Fruit fly (Drosophila melanogaster) whole organism, embryonic: Measurements from ENCODE around the gene CG31099.

Source experiments
- BtbVII ChIP-seq: fragments of 200-800 bp; sonication (Bioruptor generic); optimal IDR thresholded peaks from 3 replicates; lab custom pipeline; 2017; ENCODE audit warnings: missing biosample characterization, mild to moderate bottlenecking, missing genetic modification characterization
- CG11560 ChIP-seq: fragments of 200-800 bp; sonication (Bioruptor generic); IDR thresholded peaks from 3 replicates; pipeline ENCODE4 v1.3.6; 2022; ENCODE audit warnings: missing biosample characterization, missing genetic modification characterization
- CG12769 ChIP-seq: fragments of 200-800 bp; sonication (Bioruptor generic); optimal IDR thresholded peaks from 2 replicates; lab custom pipeline; 2019; ENCODE audit warnings: missing biosample characterization, mild to moderate bottlenecking, missing genetic modification characterization, moderate library complexity
- CG12942 ChIP-seq: fragments of 200-800 bp; sonication (Bioruptor generic); optimal IDR thresholded peaks from 3 replicates; lab custom pipeline; 2016; ENCODE audit warnings: missing biosample characterization, missing genetic modification characterization
- CG13894 ChIP-seq: fragments of 200-800 bp; sonication (Bioruptor generic); optimal IDR thresholded peaks from 3 replicates; lab custom pipeline; 2018; ENCODE audit warnings: missing biosample characterization, mild to moderate bottlenecking, missing genetic modification characterization, moderate library complexity
- CG15514 ChIP-seq: fragments of 200-800 bp; sonication (Bioruptor generic); optimal IDR thresholded peaks from 3 replicates; lab custom pipeline; 2017; ENCODE audit warnings: missing biosample characterization, missing genetic modification characterization, mild to moderate bottlenecking, moderate library complexity, missing genetic modification reagents
- CG1792 ChIP-seq: fragments of 200-800 bp; sonication (Bioruptor generic); optimal IDR thresholded peaks from 2 replicates; lab custom pipeline; 2016; ENCODE audit warnings: missing biosample characterization, missing genetic modification characterization
- CG2120 ChIP-seq: fragments of 200-800 bp; sonication (Bioruptor generic); optimal IDR thresholded peaks from 3 replicates; lab custom pipeline; 2016; ENCODE audit warnings: missing biosample characterization, missing genetic modification characterization
- CG34376 ChIP-seq: fragments of 200-800 bp; sonication (Bioruptor generic); optimal IDR thresholded peaks from 2 replicates; lab custom pipeline; 2018; ENCODE audit warnings: missing biosample characterization, mild to moderate bottlenecking, missing genetic modification characterization
- CG3847 ChIP-seq: fragments of 200-800 bp; sonication (Bioruptor generic); IDR thresholded peaks from 2 replicates; pipeline ENCODE4 v1.3.6; 2022; ENCODE audit warnings: missing biosample characterization, missing genetic modification characterization
- CG8290 ChIP-seq, 3 experiments: fragments of 200-800 bp; sonication (Bioruptor generic); optimal IDR thresholded peaks; 2 replicates each; lab custom pipeline; 2016 to 2019; ENCODE audit warnings: missing biosample characterization in 3 of 3, missing genetic modification characterization in 3 of 3, mild to moderate bottlenecking in 2 of 3, moderate library complexity in 1 of 3
- CG8944 ChIP-seq: fragments of 200-800 bp; sonication (Bioruptor generic); optimal IDR thresholded peaks from 3 replicates; lab custom pipeline; 2016; ENCODE audit warnings: missing biosample characterization, missing genetic modification characterization
- CG9215 ChIP-seq: fragments of 200-800 bp; sonication (Bioruptor generic); IDR thresholded peaks from 2 replicates; pipeline ENCODE4 v1.3.6; 2022; ENCODE audit warnings: missing biosample characterization, missing genetic modification characterization
- CkIIα-i1 ChIP-seq: fragments of 200-800 bp; sonication (Bioruptor generic); IDR thresholded peaks from 2 replicates; pipeline ENCODE4 v1.3.6; 2022; ENCODE audit warnings: missing biosample characterization, missing genetic modification characterization
- D19B ChIP-seq: fragments of 200-800 bp; sonication (Bioruptor generic); optimal IDR thresholded peaks from 2 replicates; lab custom pipeline; 2017; ENCODE audit warnings: missing biosample characterization, mild to moderate bottlenecking, missing genetic modification characterization
- E2f1 ChIP-seq: fragments of 200-800 bp; sonication (Bioruptor generic); IDR thresholded peaks from 2 replicates; pipeline ENCODE4 v1.3.6; 2022; ENCODE audit warnings: missing biosample characterization, missing genetic modification characterization
- Eip74EF ChIP-seq, 2 experiments: fragments of 200-800 bp in 1 of 2; fragments of >200 bp in 1 of 2; sonication (Bioruptor generic) in 1 of 2; optimal IDR thresholded peaks; 2 replicates each; lab custom pipeline; 2017 to 2019; ENCODE audit warnings: missing biosample characterization in 2 of 2, missing genetic modification characterization in 2 of 2, mild to moderate bottlenecking in 1 of 2, moderate library complexity in 1 of 2
- HmgD ChIP-seq: fragments of 200-800 bp; sonication (Bioruptor generic); optimal IDR thresholded peaks from 3 replicates; lab custom pipeline; 2016; ENCODE audit warnings: missing biosample characterization, missing genetic modification characterization
- Hr78 ChIP-seq, 2 experiments: fragments of 200-800 bp in 1 of 2; fragments of >200 bp in 1 of 2; sonication (Bioruptor generic) in 1 of 2; optimal IDR thresholded peaks; 2 replicates each; lab custom pipeline; 2017 to 2019; ENCODE audit warnings: missing biosample characterization in 2 of 2, missing genetic modification characterization in 2 of 2, mild to moderate bottlenecking in 1 of 2, moderate library complexity in 1 of 2
- Jarid2 ChIP-seq: fragments of 200-800 bp; sonication (Bioruptor generic); optimal IDR thresholded peaks from 3 replicates; lab custom pipeline; 2017; ENCODE audit warnings: mild to moderate bottlenecking, missing biosample characterization, missing genetic modification reagents, missing genetic modification characterization
- Med ChIP-seq: fragments of 200-800 bp; sonication (Bioruptor generic); peaks from one replicate; lab custom pipeline; 2016; ENCODE audit warnings: missing biosample characterization, missing genetic modification characterization, mild to moderate bottlenecking, inconsistent platforms, moderate library complexity
- Oaz ChIP-seq: fragments of 200-800 bp; sonication (Bioruptor generic); IDR thresholded peaks from 2 replicates; pipeline ENCODE4 v1.3.6; 2022; ENCODE audit warnings: missing biosample characterization, missing genetic modification characterization
- Trl ChIP-seq, 3 experiments: fragments of >200 bp in 2 of 3; fragments of 200-800 bp in 1 of 3; sonication (Bioruptor generic) in 1 of 3; optimal IDR thresholded peaks; 2 replicates in 1 of 3; 3 replicates in 2 of 3; lab custom pipeline; 2016 to 2017; ENCODE audit warnings: missing biosample characterization in 1 of 3, missing genetic modification characterization in 1 of 3
- ap ChIP-seq: fragments of 200-800 bp; sonication (Bioruptor generic); IDR thresholded peaks from 2 replicates; pipeline ENCODE4 v1.3.6; 2022; ENCODE audit warnings: missing biosample characterization, missing genetic modification characterization
- cad ChIP-seq: fragments of >200 bp; optimal IDR thresholded peaks from 2 replicates; lab custom pipeline; 2017; ENCODE audit warnings: missing biosample characterization, missing genetic modification characterization
- chinmo ChIP-seq: fragments of 200-800 bp; sonication (Bioruptor generic); IDR thresholded peaks from 4 replicates; pipeline ENCODE4 v1.3.6; 2022; ENCODE audit warnings: missing biosample characterization, missing genetic modification characterization; ENCODE audit not compliant: partially characterized antibody
- exex ChIP-seq: fragments of 200-800 bp; sonication (Bioruptor generic); optimal IDR thresholded peaks from 4 replicates; lab custom pipeline; 2018; ENCODE audit warnings: missing biosample characterization, mild to moderate bottlenecking, missing genetic modification characterization, moderate library complexity
- fd96Cb ChIP-seq: fragments of 200-800 bp; sonication (Bioruptor generic); optimal IDR thresholded peaks from 2 replicates; lab custom pipeline; 2018; ENCODE audit warnings: missing biosample characterization, mild to moderate bottlenecking, missing genetic modification characterization, moderate library complexity
- ftz-f1 ChIP-seq: fragments of 200-800 bp; sonication (Bioruptor generic); optimal IDR thresholded peaks from 2 replicates; lab custom pipeline; 2016; ENCODE audit warnings: missing biosample characterization, missing genetic modification characterization
- grn ChIP-seq: fragments of 200-800 bp; sonication (Bioruptor generic); optimal IDR thresholded peaks from 3 replicates; lab custom pipeline; 2017; ENCODE audit warnings: missing biosample characterization, missing genetic modification characterization
- hth ChIP-seq: fragments of >200 bp; optimal IDR thresholded peaks from 2 replicates; lab custom pipeline; 2017; ENCODE audit warnings: inconsistent platforms
- knrl ChIP-seq: fragments of 200-800 bp; sonication (Bioruptor generic); IDR thresholded peaks from 3 replicates; pipeline ENCODE4 v1.3.6; 2022; ENCODE audit warnings: missing biosample characterization, missing genetic modification characterization; ENCODE audit not compliant: partially characterized antibody
- lab ChIP-seq: fragments of 200-800 bp; sonication (Bioruptor generic); optimal IDR thresholded peaks from 3 replicates; lab custom pipeline; 2017; ENCODE audit warnings: missing biosample characterization, missing genetic modification characterization, mild to moderate bottlenecking, moderate library complexity, missing genetic modification reagents
- lbe ChIP-seq: fragments of 200-800 bp; sonication (Bioruptor generic); optimal IDR thresholded peaks from 2 replicates; lab custom pipeline; 2016; ENCODE audit warnings: missing biosample characterization, mild to moderate bottlenecking, missing genetic modification characterization
- mirr ChIP-seq: fragments of 200-800 bp; sonication (Bioruptor generic); optimal IDR thresholded peaks from 3 replicates; lab custom pipeline; 2018; ENCODE audit warnings: missing biosample characterization, mild to moderate bottlenecking, missing genetic modification characterization
- sd ChIP-seq: fragments of 200-800 bp; sonication (Bioruptor generic); optimal IDR thresholded peaks from 3 replicates; lab custom pipeline; 2018; ENCODE audit warnings: missing biosample characterization, mild to moderate bottlenecking, missing genetic modification characterization, moderate library complexity
- sug ChIP-seq: fragments of 200-800 bp; optimal IDR thresholded peaks from 2 replicates; lab custom pipeline; 2019; ENCODE audit warnings: missing biosample characterization, mild to moderate bottlenecking, missing genetic modification characterization, moderate library complexity
- z ChIP-seq: fragments of 200-800 bp; sonication (Bioruptor generic); IDR thresholded peaks from 3 replicates; pipeline ENCODE4 v1.3.6; 2022; ENCODE audit warnings: missing biosample characterization, missing genetic modification characterization

The CG31099 gene

DNA sequence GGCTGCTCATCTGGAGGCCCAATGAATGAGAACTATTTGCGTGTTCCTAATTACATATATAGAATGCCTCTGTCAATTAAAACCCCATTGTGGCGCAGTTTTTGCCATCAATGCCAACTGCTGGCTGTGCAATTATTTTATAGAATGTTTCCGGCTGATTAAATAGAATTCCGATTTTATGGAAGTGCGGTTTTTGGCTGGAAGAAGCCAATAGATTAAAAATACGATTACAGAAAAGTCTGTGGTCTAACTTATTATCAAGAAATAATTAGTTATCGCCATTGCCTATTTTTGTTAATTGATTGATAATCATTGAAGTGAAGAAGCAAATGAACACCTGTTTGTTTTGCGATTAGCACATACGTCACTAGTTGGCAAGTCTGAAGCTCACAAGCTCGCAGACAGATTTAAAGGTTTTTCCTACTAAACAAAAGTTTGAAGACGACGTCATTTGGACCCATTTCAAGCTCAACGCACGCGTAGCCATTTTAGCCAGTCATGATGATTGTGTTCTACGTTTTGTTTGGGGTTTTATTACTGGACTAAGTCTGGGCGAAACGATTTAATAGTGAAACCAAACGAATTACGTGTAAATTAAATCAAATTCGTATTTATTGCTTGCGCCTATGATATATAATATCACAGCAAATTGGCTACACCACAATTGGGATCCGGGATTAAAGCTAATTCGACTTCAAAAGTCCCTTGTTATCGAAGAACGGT lies 4.8 kb downstream of the CG31099 start:
- TF ChIP-seq chinmo (0 out of 4 replicates have a peak, but pooled peaks have one; percentile 64), ap (GFP tag; lab: Robert Waterston, UW) (no peak), exex (tag; lab: Kevin White, UChicago) (peak; percentile 99), Med (GFP tag; lab: Kevin White, UChicago) (peak; percentile 63), CG2120 (GFP tag; lab: Kevin White, UChicago) (no peak), mirr (GFP tag; lab: Kevin White, UChicago) (peak; percentile 40), CG34376 (peak; percentile 48), D19B (GFP tag; lab: Kevin White, UChicago) (no peak), CkIIα-i1 (GFP tag; lab: Robert Waterston, UW) (no peak), cad (no peak), sd (tag; lab: Kevin White, UChicago) (peak; percentile 70), BtbVII (GFP tag; lab: Kevin White, UChicago) (peak; percentile 58), knrl (GFP tag; lab: Robert Waterston, UW) (no peak), Oaz (GFP tag; lab: Robert Waterston, UW) (no peak), grn (GFP tag; lab: Kevin White, UChicago) (peak; percentile 40), lab (peak; percentile 19), sug (tag; lab: Kevin White, UChicago) (peak; percentile 74)

DNA sequence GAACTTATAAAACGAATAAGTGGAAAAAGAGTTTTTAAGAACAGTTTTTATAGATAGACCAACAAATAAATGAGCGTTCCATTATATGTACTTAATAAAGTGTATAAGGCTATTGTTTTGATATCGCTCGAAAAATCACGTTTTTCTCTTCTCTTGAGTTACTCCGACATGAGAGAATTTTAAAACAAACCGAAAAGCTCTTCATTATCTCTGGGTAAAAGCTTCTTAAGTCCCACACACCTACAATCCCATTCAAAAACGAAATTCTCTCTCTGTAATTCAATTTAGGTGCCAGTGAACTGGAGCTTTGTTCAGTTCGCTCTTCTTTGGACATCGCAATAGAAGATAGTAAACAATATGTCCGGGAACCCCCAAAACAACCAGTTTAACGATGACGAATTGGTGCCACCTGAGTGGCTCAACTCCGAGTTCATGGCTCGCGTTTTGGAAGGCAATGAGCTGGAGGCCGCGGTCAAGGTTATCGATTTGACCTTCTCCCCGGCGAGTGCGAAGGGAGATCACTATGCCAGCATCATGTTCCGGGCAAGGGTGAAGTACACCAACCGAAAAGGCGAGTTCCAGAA lies 6.8 kb downstream of the CG31099 start, which contains the start of gene CG31436:
Gene CG31436, plus strand, starts transcription at position 281 of the 584 bp plus-strand sequence.
- peak; percentile 12 for TF ChIP-seq CG15514 (GFP tag; lab: Kevin White, UChicago)
- TF ChIP-seq hth (lab: Kevin White, UChicago), result no peak
- TF ChIP-seq CG8290 (GFP tag; optimal IDR thresholded peaks at IDR 0.05; lab: Kevin White, UChicago), result no peak
- TF ChIP-seq CG8290 (tag; optimal IDR thresholded peaks at IDR 0.05; lab: Kevin White, UChicago), result peak in 1 of 2 experiments; percentile 11
- TF ChIP-seq CG3847 (GFP tag; lab: Robert Waterston, UW), result no peak
- peak in 1 of 2 experiments; percentile 82 for TF ChIP-seq Hr78 (GFP tag; optimal IDR thresholded peaks at IDR 0.05; lab: Kevin White, UChicago)
- peak in 1 of 2 experiments; percentile 18 for TF ChIP-seq Eip74EF (GFP tag; optimal IDR thresholded peaks at IDR 0.05; lab: Kevin White, UChicago)
- TF ChIP-seq CG13894 (tag; lab: Kevin White, UChicago), result peak; percentile 36
- TF ChIP-seq HmgD (GFP tag; lab: Kevin White, UChicago), result no peak
- TF ChIP-seq E2f1, result no peak
- TF ChIP-seq mirr (GFP tag; lab: Kevin White, UChicago), result peak; percentile 30
- TF ChIP-seq CG11560 (tag; lab: Robert Waterston, UW), result no peak
- peak; percentile 42 for TF ChIP-seq exex (tag; lab: Kevin White, UChicago)
- no peak for TF ChIP-seq fd96Cb (tag; lab: Kevin White, UChicago)
- peak; percentile 67 for TF ChIP-seq CG12769 (tag; lab: Kevin White, UChicago)
- TF ChIP-seq CG9215 (GFP tag; lab: Robert Waterston, UW), result no peak
- no peak for TF ChIP-seq CG1792
- peak; percentile 29 for TF ChIP-seq CG34376
- TF ChIP-seq lab, result peak; percentile 9
- no peak for TF ChIP-seq CG8944 (GFP tag; lab: Kevin White, UChicago)
- TF ChIP-seq z (GFP tag; lab: Robert Waterston, UW), result peak; percentile 41; the same call in 1 of the 3 replicates
- TF ChIP-seq CG12942, result no peak
- TF ChIP-seq sug (tag; lab: Kevin White, UChicago), result peak; percentile 47
- TF ChIP-seq ftz-f1 (GFP tag; lab: Kevin White, UChicago), result peak; percentile 92
- peak; percentile 73 for TF ChIP-seq Jarid2 (GFP tag; lab: Kevin White, UChicago)
- TF ChIP-seq Trl (optimal IDR thresholded peaks at IDR 0.05; lab: Kevin White, UChicago), result peak; percentile 44 to 82
- no peak for TF ChIP-seq Trl (GFP tag; optimal IDR thresholded peaks at IDR 0.05; lab: Kevin White, UChicago)
- TF ChIP-seq sd (tag; lab: Kevin White, UChicago), result peak; percentile 35
- TF ChIP-seq lbe (GFP tag; lab: Kevin White, UChicago), result peak; percentile 42
